Fruit fly (Drosophila melanogaster): ENCODE results near the gene Ir68a.
A peak's percentile ranks its signal among the peaks of the same experiment; 100 is the strongest.

Ir68a gene

DNA sequence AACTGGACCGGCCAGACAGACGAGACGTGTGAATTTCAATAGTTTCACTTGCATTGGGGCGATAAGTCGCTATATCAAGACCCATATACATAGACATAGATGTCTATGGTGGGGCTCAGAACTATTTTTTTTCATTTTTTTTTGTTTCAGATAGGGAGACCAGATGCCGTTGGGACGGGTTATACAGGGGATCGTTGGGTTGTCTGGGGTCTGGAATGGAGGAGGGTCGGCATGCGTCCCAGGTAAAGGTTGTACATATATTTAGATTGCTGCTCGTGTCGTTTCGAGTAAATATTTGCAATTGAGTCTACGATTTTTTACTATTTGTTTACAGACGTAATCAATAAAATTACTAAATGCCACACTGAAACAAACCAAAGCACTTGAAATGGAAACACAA, 40.0 kb upstream of the Ir68a start (continued):
- TF ChIP-seq sr (GFP tag; IDR thresholded peaks at IDR 0.05) = no peak
- TF ChIP-seq PHDP (tag; optimal IDR thresholded peaks at IDR 0.05) = peak; percentile 7
- no peak for TF ChIP-seq B-H1 (GFP tag; IDR thresholded peaks at IDR 0.05)
- no peak for TF ChIP-seq CG1832 (GFP tag; optimal IDR thresholded peaks at IDR 0.05)
- no peak for TF ChIP-seq CG14050 (GFP tag; IDR thresholded peaks at IDR 0.05)
- TF ChIP-seq CG10462 (GFP tag; optimal IDR thresholded peaks at IDR 0.05) = no peak
- TF ChIP-seq grn (GFP tag; optimal IDR thresholded peaks at IDR 0.05) = no peak
- no peak for TF ChIP-seq klu (GFP tag; IDR thresholded peaks at IDR 0.05)
- TF ChIP-seq NC2β (GFP tag; optimal IDR thresholded peaks at IDR 0.05) = no peak
- no peak for TF ChIP-seq CG3838 (GFP tag; optimal IDR thresholded peaks at IDR 0.05)
- TF ChIP-seq nerfin-1 (tag; optimal IDR thresholded peaks at IDR 0.05) = no peak
- no peak for TF ChIP-seq CG18011 (GFP tag; optimal IDR thresholded peaks at IDR 0.05)
- no peak for TF ChIP-seq HmgD (GFP tag; optimal IDR thresholded peaks at IDR 0.05)
- peak; percentile 12 for TF ChIP-seq lilli (GFP tag; optimal IDR thresholded peaks at IDR 0.05)
- no peak for TF ChIP-seq Sry-β (GFP tag; optimal IDR thresholded peaks at IDR 0.05)
- no peak for TF ChIP-seq Max (GFP tag; optimal IDR thresholded peaks at IDR 0.05)
- TF ChIP-seq HHEX (GFP tag; optimal IDR thresholded peaks at IDR 0.05) = peak; percentile 1
- TF ChIP-seq Hmx (GFP tag; optimal IDR thresholded peaks at IDR 0.05) = no peak
- no peak for TF ChIP-seq chif (GFP tag; optimal IDR thresholded peaks at IDR 0.05)
- no peak for TF ChIP-seq CG4730 (GFP tag; IDR thresholded peaks at IDR 0.05)
- no peak for TF ChIP-seq stc (GFP tag; IDR thresholded peaks at IDR 0.05)
- no peak for TF ChIP-seq Awh (GFP tag; IDR thresholded peaks at IDR 0.05)
- no peak for TF ChIP-seq CG7839 (tag; optimal IDR thresholded peaks at IDR 0.05)
- TF ChIP-seq Poxn (GFP tag; IDR thresholded peaks at IDR 0.05) = no peak
- no peak for TF ChIP-seq Ssrp (tag; optimal IDR thresholded peaks at IDR 0.05)
- TF ChIP-seq btn (GFP tag; optimal IDR thresholded peaks at IDR 0.05) = no peak
- TF ChIP-seq CG13894 (tag; optimal IDR thresholded peaks at IDR 0.05) = peak; percentile 10
- TF ChIP-seq Dll (GFP tag; IDR thresholded peaks at IDR 0.05; ENCODE audit: partially characterized antibody) = no peak
- peak; percentile 16 for TF ChIP-seq CG2120 (GFP tag; optimal IDR thresholded peaks at IDR 0.05)
- TF ChIP-seq CG8281 (tag; optimal IDR thresholded peaks at IDR 0.05) = no peak
- no peak for TF ChIP-seq CG6175 (GFP tag; IDR thresholded peaks at IDR 0.05)
- TF ChIP-seq CG17829 (tag; optimal IDR thresholded peaks at IDR 0.05) = no peak
- TF ChIP-seq Spps (tag; optimal IDR thresholded peaks at IDR 0.05) = no peak
- peak; percentile 4 for TF ChIP-seq CG8924 (tag; optimal IDR thresholded peaks at IDR 0.05)
- TF ChIP-seq Ptx1 (GFP tag; IDR thresholded peaks at IDR 0.05) = peak; percentile 23; the same call in 1 of the 2 replicates
- TF ChIP-seq vnd (GFP tag; IDR thresholded peaks at IDR 0.05; ENCODE audit: partially characterized antibody) = no peak
- no peak for TF ChIP-seq CG34224 (GFP tag; IDR thresholded peaks at IDR 0.05; ENCODE audit: partially characterized antibody)
- no peak for TF ChIP-seq CG43689 (GFP tag; IDR thresholded peaks at IDR 0.05)
- TF ChIP-seq CG10209 (GFP tag; optimal IDR thresholded peaks at IDR 0.05) = no peak
- no peak for TF ChIP-seq kah (GFP tag; optimal IDR thresholded peaks at IDR 0.05)
- TF ChIP-seq CG15073 (GFP tag; optimal IDR thresholded peaks at IDR 0.05) = no peak
- no peak for TF ChIP-seq CG16779 (GFP tag; IDR thresholded peaks at IDR 0.05)
- no peak for TF ChIP-seq Dp (GFP tag; optimal IDR thresholded peaks at IDR 0.05)
- no peak for TF ChIP-seq CG42726 (GFP tag; IDR thresholded peaks at IDR 0.05; ENCODE audit: partially characterized antibody)
- no peak for TF ChIP-seq CG4360 (GFP tag; IDR thresholded peaks at IDR 0.05)
- no peak for TF ChIP-seq ranshi (GFP tag; IDR thresholded peaks at IDR 0.05)
- no peak for TF ChIP-seq CG31441 (GFP tag; IDR thresholded peaks at IDR 0.05)
- peak; percentile 61 for TF ChIP-seq CG32772 (GFP tag; IDR thresholded peaks at IDR 0.05)
- 0 out of 2 replicates have a peak, but pooled peaks have one; percentile 14 for TF ChIP-seq dimm (GFP tag; IDR thresholded peaks at IDR 0.05)
- no peak for TF ChIP-seq CG17912 (GFP tag; optimal IDR thresholded peaks at IDR 0.05)
- no peak for TF ChIP-seq nom (GFP tag; optimal IDR thresholded peaks at IDR 0.05)
- no peak for TF ChIP-seq ab (GFP tag; optimal IDR thresholded peaks at IDR 0.05)

Measured in whole organism, embryonic.